Fruit fly (Drosophila melanogaster) whole organism, embryonic: ENCODE data around the gene CG31875.

ENCODE experiments used
- CG10147 ChIP-seq: fragments of 200-800 bp; sonication (Bioruptor generic); optimal IDR thresholded peaks from 2 replicates; lab custom pipeline; 2019; ENCODE audit warnings: missing biosample characterization, mild to moderate bottlenecking, missing genetic modification characterization, moderate library complexity
- CG10209 ChIP-seq: fragments of 200-800 bp; sonication (Bioruptor generic); optimal IDR thresholded peaks from 3 replicates; lab custom pipeline; 2017; ENCODE audit warnings: missing biosample characterization, mild to moderate bottlenecking, missing genetic modification characterization, missing genetic modification reagents
- CG10321 ChIP-seq: fragments of 200-800 bp; sonication (Bioruptor generic); IDR thresholded peaks from 2 replicates; pipeline ENCODE4 v1.3.6; 2022; ENCODE audit warnings: missing biosample characterization, missing genetic modification characterization
- CG10462 ChIP-seq: fragments of 200-800 bp; sonication (Bioruptor generic); optimal IDR thresholded peaks from 2 replicates; lab custom pipeline; 2016; ENCODE audit warnings: missing biosample characterization, missing genetic modification characterization
- CG10565 ChIP-seq: fragments of 200-800 bp; sonication (Bioruptor generic); optimal IDR thresholded peaks from 3 replicates; lab custom pipeline; 2016; ENCODE audit warnings: missing biosample characterization, mild to moderate bottlenecking, missing genetic modification characterization
- CG12659 ChIP-seq: fragments of 200-800 bp; sonication (Bioruptor generic); optimal IDR thresholded peaks from 3 replicates; lab custom pipeline; 2017; ENCODE audit warnings: mild to moderate bottlenecking, missing biosample characterization, missing genetic modification reagents, missing genetic modification characterization
- CG15011 ChIP-seq: fragments of 200-800 bp; sonication (Bioruptor generic); optimal IDR thresholded peaks from 3 replicates; lab custom pipeline; 2018; ENCODE audit warnings: missing biosample characterization, mild to moderate bottlenecking, missing genetic modification characterization
- CG15601 ChIP-seq: fragments of 200-800 bp; sonication (Bioruptor generic); optimal IDR thresholded peaks from 3 replicates; lab custom pipeline; 2019; ENCODE audit warnings: missing biosample characterization, mild to moderate bottlenecking, missing genetic modification characterization, moderate library complexity
- CG1647 ChIP-seq: fragments of 200-800 bp; sonication (Bioruptor generic); optimal IDR thresholded peaks from 3 replicates; lab custom pipeline; 2016; ENCODE audit warnings: missing biosample characterization, missing genetic modification characterization
- CG18599 ChIP-seq: fragments of 200-800 bp; sonication (Bioruptor generic); optimal IDR thresholded peaks from 3 replicates; lab custom pipeline; 2017; ENCODE audit warnings: missing biosample characterization, missing genetic modification characterization, mild to moderate bottlenecking, moderate library complexity, missing genetic modification reagents
- CG2129 ChIP-seq: fragments of 200-800 bp; sonication (Bioruptor generic); IDR thresholded peaks from 2 replicates; pipeline ENCODE4 v1.3.6; 2022; ENCODE audit warnings: missing biosample characterization, missing genetic modification characterization; ENCODE audit not compliant: partially characterized antibody
- CG2199 ChIP-seq: fragments of 200-800 bp; sonication (Bioruptor generic); IDR thresholded peaks from 3 replicates; pipeline ENCODE4 v1.3.6; 2022; ENCODE audit warnings: missing biosample characterization, missing genetic modification characterization
- CG31441 ChIP-seq: fragments of 200-800 bp; sonication (Bioruptor generic); IDR thresholded peaks from 2 replicates; pipeline ENCODE4 v1.3.6; 2022; ENCODE audit warnings: missing biosample characterization, missing genetic modification characterization
- CG3281 ChIP-seq: fragments of 200-800 bp; sonication (Bioruptor generic); optimal IDR thresholded peaks from 3 replicates; lab custom pipeline; 2017; ENCODE audit warnings: missing biosample characterization, mild to moderate bottlenecking, missing genetic modification characterization
- CG4360 ChIP-seq: fragments of 200-800 bp; sonication (Bioruptor generic); IDR thresholded peaks from 2 replicates; pipeline ENCODE4 v1.3.6; 2022; ENCODE audit warnings: missing biosample characterization, missing genetic modification characterization
- CG4617 ChIP-seq: fragments of 200-800 bp; sonication (Bioruptor generic); optimal IDR thresholded peaks from 3 replicates; lab custom pipeline; 2016; ENCODE audit warnings: missing biosample characterization, missing genetic modification characterization, borderline replicate concordance
- CG6689 ChIP-seq: fragments of 200-800 bp; sonication (Bioruptor generic); IDR thresholded peaks from 2 replicates; pipeline ENCODE4 v1.3.6; 2022; ENCODE audit warnings: missing biosample characterization, missing genetic modification characterization
- CG8281 ChIP-seq: fragments of 200-800 bp; sonication (Bioruptor generic); optimal IDR thresholded peaks from 2 replicates; lab custom pipeline; 2018; ENCODE audit warnings: missing biosample characterization, mild to moderate bottlenecking, missing genetic modification characterization, moderate library complexity
- Fer2 ChIP-seq: fragments of 200-800 bp; sonication (Bioruptor generic); optimal IDR thresholded peaks from 2 replicates; lab custom pipeline; 2018; ENCODE audit warnings: missing biosample characterization, mild to moderate bottlenecking, missing genetic modification characterization, moderate library complexity
- Fer3 ChIP-seq: fragments of 200-800 bp; sonication (Bioruptor generic); optimal IDR thresholded peaks from 2 replicates; lab custom pipeline; 2018; ENCODE audit warnings: missing biosample characterization, mild to moderate bottlenecking, missing genetic modification characterization, moderate library complexity
- Gsc ChIP-seq: fragments of 200-800 bp; sonication (Bioruptor generic); IDR thresholded peaks from 2 replicates; pipeline ENCODE4 v1.3.6; 2022; ENCODE audit warnings: missing biosample characterization, missing genetic modification characterization
- HmgZ ChIP-seq: fragments of 200-800 bp; sonication (Bioruptor generic); optimal IDR thresholded peaks from 2 replicates; lab custom pipeline; 2018; ENCODE audit warnings: missing biosample characterization, mild to moderate bottlenecking, missing genetic modification characterization
- Hr3 ChIP-seq: fragments of 200-800 bp; sonication (Bioruptor generic); optimal IDR thresholded peaks from 3 replicates; lab custom pipeline; 2016; ENCODE audit warnings: missing biosample characterization, missing genetic modification characterization
- Max ChIP-seq: fragments of 200-800 bp; sonication (Bioruptor generic); optimal IDR thresholded peaks from 2 replicates; lab custom pipeline; 2016; ENCODE audit warnings: missing biosample characterization, mild to moderate bottlenecking, missing genetic modification characterization
- Meics ChIP-seq: fragments of 200-800 bp; sonication (Bioruptor generic); optimal IDR thresholded peaks from 2 replicates; lab custom pipeline; 2017; ENCODE audit warnings: missing biosample characterization, mild to moderate bottlenecking, missing genetic modification characterization
- Nf-YA ChIP-seq: fragments of 200-800 bp; sonication (Bioruptor generic); IDR thresholded peaks from 2 replicates; pipeline ENCODE4 v1.3.6; 2022; ENCODE audit warnings: missing biosample characterization, missing genetic modification characterization
- NfI ChIP-seq: fragments of 200-800 bp; sonication (Bioruptor generic); optimal IDR thresholded peaks from 3 replicates; lab custom pipeline; 2018; ENCODE audit warnings: missing biosample characterization, mild to moderate bottlenecking, missing genetic modification characterization, moderate library complexity
- Ssrp ChIP-seq: fragments of 200-800 bp; sonication (Bioruptor generic); optimal IDR thresholded peaks from 2 replicates; lab custom pipeline; 2018; ENCODE audit warnings: missing biosample characterization, mild to moderate bottlenecking, missing genetic modification characterization, moderate library complexity
- Trl ChIP-seq, 3 experiments: fragments of >200 bp in 2 of 3; fragments of 200-800 bp in 1 of 3; sonication (Bioruptor generic) in 1 of 3; optimal IDR thresholded peaks; 2 replicates in 1 of 3; 3 replicates in 2 of 3; lab custom pipeline; 2016 to 2017; ENCODE audit warnings: missing biosample characterization in 1 of 3, missing genetic modification characterization in 1 of 3
- ac ChIP-seq: fragments of 200-800 bp; sonication (Bioruptor generic); optimal IDR thresholded peaks from 3 replicates; lab custom pipeline; 2017; ENCODE audit warnings: missing biosample characterization, mild to moderate bottlenecking, missing genetic modification characterization
- ash1 ChIP-seq: fragments of 200-800 bp; sonication (Bioruptor generic); optimal IDR thresholded peaks from 2 replicates; lab custom pipeline; 2018; ENCODE audit warnings: missing biosample characterization, mild to moderate bottlenecking, missing genetic modification characterization
- bab2 ChIP-seq: fragments of 200-800 bp; sonication (Bioruptor generic); optimal IDR thresholded peaks from 2 replicates; lab custom pipeline; 2016; ENCODE audit warnings: missing biosample characterization, missing genetic modification characterization
- caup ChIP-seq: fragments of 200-800 bp; sonication (Bioruptor generic); optimal IDR thresholded peaks from 3 replicates; lab custom pipeline; 2017; ENCODE audit warnings: missing biosample characterization, mild to moderate bottlenecking, missing genetic modification characterization, moderate library complexity; ENCODE audit not compliant: severe bottlenecking
- crp ChIP-seq, 2 experiments: fragments of 200-800 bp; sonication (Bioruptor generic); optimal IDR thresholded peaks; 2 replicates in 1 of 2; 3 replicates in 1 of 2; lab custom pipeline; 2017; ENCODE audit warnings: missing biosample characterization in 2 of 2, missing genetic modification characterization in 2 of 2, mild to moderate bottlenecking in 1 of 2, moderate library complexity in 1 of 2
- da ChIP-seq: fragments of 200-800 bp; sonication (Bioruptor generic); optimal IDR thresholded peaks from 2 replicates; lab custom pipeline; 2016; ENCODE audit warnings: missing biosample characterization, missing genetic modification characterization
- dan ChIP-seq: fragments of 200-800 bp; sonication (Bioruptor generic); IDR thresholded peaks from 2 replicates; pipeline ENCODE4 v1.3.6; 2022; ENCODE audit warnings: missing biosample characterization, missing genetic modification characterization
- eyg ChIP-seq: fragments of 200-800 bp; sonication (Bioruptor generic); optimal IDR thresholded peaks from 3 replicates; lab custom pipeline; 2016; ENCODE audit warnings: missing biosample characterization, missing genetic modification characterization
- ham ChIP-seq: fragments of 200-800 bp; sonication (Bioruptor generic); IDR thresholded peaks from 2 replicates; pipeline ENCODE4 v1.3.6; 2022; ENCODE audit warnings: missing biosample characterization, missing genetic modification characterization
- jing ChIP-seq: fragments of 200-800 bp; sonication (Bioruptor generic); optimal IDR thresholded peaks from 2 replicates; lab custom pipeline; 2018; ENCODE audit warnings: missing biosample characterization, mild to moderate bottlenecking, missing genetic modification characterization
- lov ChIP-seq, 2 experiments: fragments of 200-800 bp in 1 of 2; fragments of >200 bp in 1 of 2; sonication (Bioruptor generic) in 1 of 2; IDR thresholded peaks in 1 of 2; optimal IDR thresholded peaks in 1 of 2; 2 replicates in 1 of 2; 3 replicates in 1 of 2; pipeline versions ENCODE4 v1.3.6 to Lab custom; 2017 to 2022; ENCODE audit warnings: missing biosample characterization in 1 of 2, missing genetic modification characterization in 1 of 2
- nerfin-2 ChIP-seq: fragments of 200-800 bp; sonication (Bioruptor generic); IDR thresholded peaks from 2 replicates; pipeline ENCODE4 v1.3.6; 2022; ENCODE audit warnings: missing biosample characterization, missing genetic modification characterization; ENCODE audit not compliant: partially characterized antibody
- psq ChIP-seq: fragments of 200-800 bp; sonication (Bioruptor generic); optimal IDR thresholded peaks from 2 replicates; lab custom pipeline; 2017; ENCODE audit warnings: missing biosample characterization, missing genetic modification characterization
- pzg ChIP-seq: fragments of 200-800 bp; sonication (Bioruptor generic); optimal IDR thresholded peaks from 3 replicates; lab custom pipeline; 2018; ENCODE audit warnings: missing biosample characterization, mild to moderate bottlenecking, missing genetic modification characterization, moderate library complexity
- sisA ChIP-seq: fragments of 200-800 bp; sonication (Bioruptor generic); IDR thresholded peaks from 2 replicates; pipeline ENCODE4 v1.3.6; 2022; ENCODE audit warnings: missing biosample characterization, missing genetic modification characterization
- tll ChIP-seq, 2 experiments: fragments of 200-800 bp in 1 of 2; fragments of >200 bp in 1 of 2; sonication (Bioruptor generic) in 1 of 2; optimal IDR thresholded peaks; 2 replicates each; lab custom pipeline; 2017 to 2019; ENCODE audit warnings: missing biosample characterization in 2 of 2, missing genetic modification characterization in 2 of 2, mild to moderate bottlenecking in 1 of 2, moderate library complexity in 1 of 2
- ttk ChIP-seq: fragments of 200-800 bp; sonication (Bioruptor generic); IDR thresholded peaks from 2 replicates; pipeline ENCODE4 v2.1.2; 2022; ENCODE audit warnings: missing biosample characterization, missing genetic modification characterization
- twi ChIP-seq: fragments of 200-800 bp; optimal IDR thresholded peaks from 2 replicates; lab custom pipeline; 2019; ENCODE audit warnings: missing biosample characterization, mild to moderate bottlenecking, missing genetic modification characterization, moderate library complexity
- tx ChIP-seq: fragments of 200-800 bp; sonication (Bioruptor generic); optimal IDR thresholded peaks from 2 replicates; lab custom pipeline; 2016; ENCODE audit warnings: missing biosample characterization, missing genetic modification characterization

The CG31875 gene

DNA sequence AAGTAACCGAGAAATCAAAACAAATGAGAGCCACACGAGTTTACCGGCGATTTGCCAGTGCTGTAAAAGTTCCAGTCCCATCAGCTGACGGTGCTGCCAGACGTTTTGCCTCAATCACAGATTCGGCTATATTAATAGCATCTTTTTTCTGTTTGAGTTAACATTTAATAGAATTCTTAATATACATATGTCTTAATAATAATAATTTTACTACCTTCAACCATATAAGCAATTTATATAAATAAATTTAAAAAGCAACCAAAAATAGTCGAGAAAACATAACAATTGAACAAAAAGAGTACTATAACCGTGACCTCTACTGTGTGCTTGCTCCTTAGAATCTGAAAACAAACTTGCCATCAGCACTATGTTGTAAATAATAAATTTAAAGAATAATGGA, 48.4 kb downstream of the CG31875 start, which contains the start of the genes CG13126 and CG4709 (continued):
- TF ChIP-seq Trl (optimal IDR thresholded peaks at IDR 0.05; lab: Kevin White, UChicago), result no peak
- TF ChIP-seq Trl (GFP tag; optimal IDR thresholded peaks at IDR 0.05; lab: Kevin White, UChicago), result peak; percentile 40
- TF ChIP-seq psq, result peak; percentile 64
- peak; percentile 85 for TF ChIP-seq HmgZ (tag; lab: Kevin White, UChicago)
- TF ChIP-seq caup (GFP tag; lab: Kevin White, UChicago), result peak; percentile 90
- peak; percentile 88 for TF ChIP-seq CG10147 (GFP tag; lab: Kevin White, UChicago)
- peak; percentile 51 for TF ChIP-seq CG10565 (GFP tag; lab: Kevin White, UChicago)
- TF ChIP-seq lov (optimal IDR thresholded peaks at IDR 0.05; lab: Kevin White, UChicago), result no peak
- peak; percentile 68; the same call in 2 of the 3 replicates for TF ChIP-seq lov (GFP tag; IDR thresholded peaks at IDR 0.05; lab: Robert Waterston, UW)
- peak; percentile 81 for TF ChIP-seq twi (tag; lab: Kevin White, UChicago)
- peak in 1 of 2 experiments; percentile 25 for TF ChIP-seq tll (GFP tag; optimal IDR thresholded peaks at IDR 0.05; lab: Kevin White, UChicago)
- peak; percentile 93 for TF ChIP-seq CG6689 (GFP tag; lab: Robert Waterston, UW)
- TF ChIP-seq eyg (GFP tag; lab: Kevin White, UChicago), result peak; percentile 4
- no peak for TF ChIP-seq CG2129 (GFP tag; lab: Robert Waterston, UW)
- TF ChIP-seq pzg (GFP tag; lab: Kevin White, UChicago), result peak; percentile 59
- TF ChIP-seq ac (GFP tag; lab: Kevin White, UChicago), result peak; percentile 39
- peak; percentile 59 for TF ChIP-seq CG1647 (GFP tag; lab: Kevin White, UChicago)
- TF ChIP-seq CG10209, result peak; percentile 91
- TF ChIP-seq CG12659 (GFP tag; lab: Kevin White, UChicago), result peak; percentile 90
- TF ChIP-seq sisA (GFP tag; lab: Robert Waterston, UW), result peak; percentile 79
- TF ChIP-seq CG15011 (GFP tag; lab: Kevin White, UChicago), result peak; percentile 77
- peak; percentile 85 for TF ChIP-seq CG4617 (GFP tag; lab: Kevin White, UChicago)
- no peak for TF ChIP-seq ham (GFP tag; lab: Robert Waterston, UW)
- peak; percentile 86 for TF ChIP-seq Fer2
- TF ChIP-seq Meics, result peak; percentile 93
- TF ChIP-seq Nf-YA (GFP tag; lab: Robert Waterston, UW), result peak; percentile 71
- no peak for TF ChIP-seq dan (GFP tag; lab: Robert Waterston, UW)
- TF ChIP-seq CG3281 (GFP tag; lab: Kevin White, UChicago), result peak; percentile 92
- peak; percentile 96 for TF ChIP-seq CG18599 (GFP tag; lab: Kevin White, UChicago)
- TF ChIP-seq ash1 (GFP tag; lab: Kevin White, UChicago), result no peak
- TF ChIP-seq Hr3 (GFP tag; lab: Kevin White, UChicago), result peak; percentile 89
- peak; percentile 99 for TF ChIP-seq CG31441 (GFP tag; lab: Robert Waterston, UW)
- TF ChIP-seq crp (GFP tag; optimal IDR thresholded peaks at IDR 0.05; lab: Kevin White, UChicago), result peak; percentile 79 to 96
- peak; percentile 87 for TF ChIP-seq NfI
- TF ChIP-seq ttk, result peak; percentile 89
- TF ChIP-seq bab2 (GFP tag; lab: Kevin White, UChicago), result peak; percentile 6
- TF ChIP-seq Max, result peak; percentile 92
- TF ChIP-seq jing (GFP tag; lab: Kevin White, UChicago), result peak; percentile 41
- TF ChIP-seq CG15601 (tag; lab: Kevin White, UChicago), result peak; percentile 90
- TF ChIP-seq CG2199 (GFP tag; lab: Robert Waterston, UW), result peak; percentile 68; the same call in 1 of the 3 replicates
- TF ChIP-seq Ssrp, result peak; percentile 93
- TF ChIP-seq CG10321 (GFP tag; lab: Robert Waterston, UW), result peak; percentile 58
- peak; percentile 64 for TF ChIP-seq Gsc (GFP tag; lab: Robert Waterston, UW)
- TF ChIP-seq Fer3 (tag; lab: Kevin White, UChicago), result peak; percentile 94
- no peak for TF ChIP-seq nerfin-2 (GFP tag; lab: Robert Waterston, UW)
- TF ChIP-seq da (GFP tag; lab: Kevin White, UChicago), result no peak
- no peak for TF ChIP-seq tx (GFP tag; lab: Kevin White, UChicago)
- peak; percentile 73 for TF ChIP-seq CG10462 (GFP tag; lab: Kevin White, UChicago)
- TF ChIP-seq CG8281, result peak; percentile 76
- peak; percentile 48 for TF ChIP-seq CG4360
